Worm (Caenorhabditis elegans): ENCODE data around the gene set-21.

- TF ChIP-seq hmg-1.1 (GFP tag; IDR thresholded peaks at IDR 0.05): no peak
- no peak for TF ChIP-seq lsy-2 (tag; optimal IDR thresholded peaks at IDR 0.05)
Observed at ce11 chrIV:4398890-4399289, 8.2 kb downstream of the set-21 start.
